Worm (Caenorhabditis elegans) whole organism, L3 larva: ENCODE results near the gene hum-5.

ENCODE experiments used
- R02D3.7 ChIP-seq: fragments of 150-350 bp; optimal IDR thresholded peaks from 2 replicates; lab custom pipeline; 2014; ENCODE audit warnings: missing biosample characterization, missing genetic modification characterization
- ZK546.5 ChIP-seq: sonication (generic microtip); optimal IDR thresholded peaks from 2 replicates; lab custom pipeline; 2017; ENCODE audit warnings: missing biosample characterization, missing genetic modification characterization
- ama-1 ChIP-seq: fragments of 150-350 bp; optimal IDR thresholded peaks from 2 replicates; lab custom pipeline; 2018
- ceh-16 ChIP-seq: sonication (generic microtip); optimal IDR thresholded peaks from 2 replicates; lab custom pipeline; 2017; ENCODE audit warnings: missing biosample characterization, missing genetic modification characterization
- ceh-28 ChIP-seq: fragments of 150-350 bp; optimal IDR thresholded peaks from 2 replicates; lab custom pipeline; 2014; ENCODE audit warnings: missing biosample characterization, missing genetic modification reagents, missing genetic modification characterization
- ceh-82 ChIP-seq: fragments of 150-350 bp; optimal IDR thresholded peaks from 2 replicates; lab custom pipeline; 2014; ENCODE audit warnings: missing biosample characterization, missing genetic modification characterization
- ceh-9 ChIP-seq: sonication (generic microtip); optimal IDR thresholded peaks from 2 replicates; lab custom pipeline; 2018; ENCODE audit warnings: missing biosample characterization, missing genetic modification characterization
- daf-12 ChIP-seq: fragments of 150-350 bp; optimal IDR thresholded peaks from 2 replicates; lab custom pipeline; 2014; ENCODE audit warnings: missing biosample characterization, missing genetic modification reagents, missing genetic modification characterization
- egl-27 ChIP-seq: sonication (generic microtip); optimal IDR thresholded peaks from 4 replicates; lab custom pipeline; 2017; ENCODE audit warnings: missing biosample characterization, missing genetic modification reagents, missing genetic modification characterization
- egl-5 ChIP-seq: fragments of 150-350 bp; optimal IDR thresholded peaks from 2 replicates; lab custom pipeline; 2017; ENCODE audit warnings: missing biosample characterization, missing genetic modification reagents, missing genetic modification characterization, inconsistent platforms
- elt-1 ChIP-seq: fragments of 150-350 bp; optimal IDR thresholded peaks from 2 replicates; lab custom pipeline; 2014; ENCODE audit warnings: missing biosample characterization, missing genetic modification characterization
- elt-2 ChIP-seq: sonication (generic microtip); optimal IDR thresholded peaks from 2 replicates; lab custom pipeline; 2016; ENCODE audit warnings: missing genetic modification reagents, mild to moderate bottlenecking, missing genetic modification characterization, missing compliant biosample characterization
- elt-3 ChIP-seq, 3 experiments: fragments of 150-350 bp in 1 of 3; sonication (generic microtip) in 2 of 3; optimal IDR thresholded peaks; 2 replicates in 2 of 3; 4 replicates in 1 of 3; lab custom pipeline; 2014 to 2017; ENCODE audit warnings: missing biosample characterization in 3 of 3, missing genetic modification characterization in 3 of 3
- fkh-10 ChIP-seq: sonication (generic microtip); optimal IDR thresholded peaks from 2 replicates; lab custom pipeline; 2017; ENCODE audit warnings: missing biosample characterization, missing genetic modification reagents, missing genetic modification characterization
- fkh-2 ChIP-seq: fragments of 150-350 bp; optimal IDR thresholded peaks from 2 replicates; lab custom pipeline; 2014; ENCODE audit warnings: missing biosample characterization, missing genetic modification reagents, missing genetic modification characterization
- fos-1 ChIP-seq: fragments of 150-350 bp; optimal IDR thresholded peaks from 2 replicates; lab custom pipeline; 2014; ENCODE audit warnings: missing biosample characterization, missing genetic modification characterization
- hmg-11 ChIP-seq: sonication (generic microtip); optimal IDR thresholded peaks from 2 replicates; lab custom pipeline; 2016; ENCODE audit warnings: missing genetic modification characterization, missing compliant biosample characterization
- jun-1 ChIP-seq: fragments of 150-350 bp; optimal IDR thresholded peaks from 2 replicates; lab custom pipeline; 2014; ENCODE audit warnings: missing biosample characterization, missing genetic modification reagents, missing genetic modification characterization
- lin-15B ChIP-seq: fragments of 150-350 bp; optimal IDR thresholded peaks from 2 replicates; lab custom pipeline; 2014; ENCODE audit warnings: missing biosample characterization, missing genetic modification characterization
- lin-39 ChIP-seq: fragments of 150-350 bp; optimal IDR thresholded peaks from 2 replicates; lab custom pipeline; 2018; ENCODE audit warnings: missing biosample characterization, missing genetic modification reagents, missing genetic modification characterization
- lsy-12 ChIP-seq: sonication (generic microtip); optimal IDR thresholded peaks from 2 replicates; lab custom pipeline; 2016; ENCODE audit warnings: mild to moderate bottlenecking, missing genetic modification characterization, missing compliant biosample characterization
- mdl-1 ChIP-seq: fragments of 150-350 bp; optimal IDR thresholded peaks from 2 replicates; lab custom pipeline; 2014; ENCODE audit warnings: missing biosample characterization, missing genetic modification characterization
- mml-1 ChIP-seq: fragments of 150-350 bp; sonication (generic microtip); optimal IDR thresholded peaks from 3 replicates; lab custom pipeline; 2014; ENCODE audit warnings: missing biosample characterization, missing genetic modification characterization
- nfya-1 ChIP-seq: sonication (generic microtip); optimal IDR thresholded peaks from 2 replicates; lab custom pipeline; 2017; ENCODE audit warnings: missing genetic modification characterization, mild to moderate bottlenecking, missing compliant biosample characterization, antibody characterized with exemption, moderate library complexity; ENCODE audit not compliant: insufficient read depth
- nhr-11 ChIP-seq: fragments of 150-350 bp; optimal IDR thresholded peaks from 2 replicates; lab custom pipeline; 2014; ENCODE audit warnings: missing biosample characterization, missing genetic modification characterization
- nhr-12 ChIP-seq: fragments of 150-350 bp; optimal IDR thresholded peaks from 2 replicates; lab custom pipeline; 2014; ENCODE audit warnings: missing biosample characterization, missing genetic modification characterization
- nhr-23 ChIP-seq: fragments of 150-350 bp; optimal IDR thresholded peaks from 2 replicates; lab custom pipeline; 2014; ENCODE audit warnings: missing biosample characterization, missing genetic modification reagents, missing genetic modification characterization
- nhr-237 ChIP-seq: fragments of 150-350 bp; optimal IDR thresholded peaks from 2 replicates; lab custom pipeline; 2014; ENCODE audit warnings: missing biosample characterization, missing genetic modification characterization
- nhr-28 ChIP-seq: fragments of 150-350 bp; optimal IDR thresholded peaks from 2 replicates; lab custom pipeline; 2014; ENCODE audit warnings: missing biosample characterization, missing genetic modification characterization
- nhr-67 ChIP-seq: fragments of 150-350 bp; optimal IDR thresholded peaks from 2 replicates; lab custom pipeline; 2014; ENCODE audit warnings: missing biosample characterization, missing genetic modification characterization
- nhr-76 ChIP-seq: fragments of 150-350 bp; sonication (generic microtip); optimal IDR thresholded peaks from 5 replicates; lab custom pipeline; 2014; ENCODE audit warnings: missing biosample characterization, missing genetic modification characterization
- nhr-77 ChIP-seq: fragments of 150-350 bp; optimal IDR thresholded peaks from 2 replicates; lab custom pipeline; 2014; ENCODE audit warnings: missing biosample characterization, missing genetic modification characterization
- pha-4 ChIP-seq: fragments of 150-350 bp; optimal IDR thresholded peaks from 2 replicates; lab custom pipeline; 2014; ENCODE audit warnings: missing biosample characterization, missing genetic modification reagents, missing genetic modification characterization
- skn-1 ChIP-seq: fragments of 150-350 bp; optimal IDR thresholded peaks from 2 replicates; lab custom pipeline; 2014; ENCODE audit warnings: missing biosample characterization, missing genetic modification characterization
- snpc-4 ChIP-seq: fragments of 150-350 bp; optimal IDR thresholded peaks from 2 replicates; lab custom pipeline; 2014; ENCODE audit warnings: missing biosample characterization, missing genetic modification characterization
- tbx-2 ChIP-seq: sonication (generic microtip); optimal IDR thresholded peaks from 2 replicates; lab custom pipeline; 2016; ENCODE audit warnings: mild to moderate bottlenecking, missing genetic modification characterization, missing compliant biosample characterization
- unc-39 ChIP-seq: sonication (generic microtip); optimal IDR thresholded peaks from 4 replicates; lab custom pipeline; 2017; ENCODE audit warnings: missing biosample characterization, missing genetic modification characterization
- unc-62 ChIP-seq: fragments of 150-350 bp; sonication (generic microtip); optimal IDR thresholded peaks from 4 replicates; lab custom pipeline; 2014; ENCODE audit warnings: missing biosample characterization, missing genetic modification reagents, missing genetic modification characterization
- zag-1 ChIP-seq: fragments of 150-350 bp; optimal IDR thresholded peaks from 2 replicates; lab custom pipeline; 2014; ENCODE audit warnings: missing biosample characterization, missing genetic modification characterization
- ztf-11 ChIP-seq: fragments of 150-350 bp; optimal IDR thresholded peaks from 2 replicates; lab custom pipeline; 2014; ENCODE audit warnings: missing biosample characterization, missing genetic modification characterization
- ztf-4 ChIP-seq: fragments of 150-350 bp; optimal IDR thresholded peaks from 2 replicates; lab custom pipeline; 2014; ENCODE audit warnings: missing biosample characterization, missing genetic modification characterization

The hum-5 gene

ce11 chrIII:4037332-4037731 lies 692 bp upstream of the hum-5 start:
- TF ChIP-seq nhr-11 (tag; lab: Kevin White, UChicago) (no peak), snpc-4 (tag; lab: Kevin White, UChicago) (no peak), nhr-76 (no peak), pha-4 (tag; lab: Kevin White, UChicago) (peak; percentile 18), nhr-237 (tag; lab: Kevin White, UChicago) (no peak), tbx-2 (tag; lab: Kevin White, UChicago) (no peak), ceh-9 (tag; lab: Kevin White, UChicago) (no peak), ZK546.5 (tag; lab: Kevin White, UChicago) (no peak), ztf-11 (tag; lab: Kevin White, UChicago) (no peak), nhr-12 (tag; lab: Kevin White, UChicago) (no peak), lin-39 (peak; percentile 92), fkh-10 (GFP tag; lab: Kevin White, UChicago) (no peak), skn-1 (tag; lab: Kevin White, UChicago) (no peak), egl-5 (no peak), ceh-82 (tag; lab: Kevin White, UChicago) (no peak), ceh-28 (tag; lab: Kevin White, UChicago) (no peak), elt-3 (tag; optimal IDR thresholded peaks at IDR 0.05; lab: Kevin White, UChicago) (no peak), nhr-67 (tag; lab: Kevin White, UChicago) (no peak), elt-1 (no peak), nhr-23 (tag; lab: Kevin White, UChicago) (peak; percentile 33), egl-27 (tag; lab: Kevin White, UChicago) (no peak), lsy-12 (tag; lab: Kevin White, UChicago) (no peak), nhr-77 (tag; lab: Kevin White, UChicago) (no peak), daf-12 (tag; lab: Kevin White, UChicago) (no peak), lin-15B (tag; lab: Kevin White, UChicago) (no peak), unc-39 (tag; lab: Kevin White, UChicago) (no peak), fos-1 (tag; lab: Kevin White, UChicago) (no peak), fkh-2 (tag; lab: Kevin White, UChicago) (no peak), jun-1 (tag; lab: Kevin White, UChicago) (no peak), nhr-28 (no peak), zag-1 (tag; lab: Kevin White, UChicago) (no peak), elt-2 (peak; percentile 11), ama-1 (lab: Kevin White, UChicago) (no peak), hmg-11 (tag; lab: Kevin White, UChicago) (no peak), R02D3.7 (tag; lab: Kevin White, UChicago) (no peak), ztf-4 (tag; lab: Kevin White, UChicago) (no peak), ceh-16 (tag; lab: Kevin White, UChicago) (no peak), mml-1 (tag; lab: Kevin White, UChicago) (no peak), nfya-1 (tag; lab: Kevin White, UChicago) (peak; percentile 53), unc-62 (no peak)

DNA sequence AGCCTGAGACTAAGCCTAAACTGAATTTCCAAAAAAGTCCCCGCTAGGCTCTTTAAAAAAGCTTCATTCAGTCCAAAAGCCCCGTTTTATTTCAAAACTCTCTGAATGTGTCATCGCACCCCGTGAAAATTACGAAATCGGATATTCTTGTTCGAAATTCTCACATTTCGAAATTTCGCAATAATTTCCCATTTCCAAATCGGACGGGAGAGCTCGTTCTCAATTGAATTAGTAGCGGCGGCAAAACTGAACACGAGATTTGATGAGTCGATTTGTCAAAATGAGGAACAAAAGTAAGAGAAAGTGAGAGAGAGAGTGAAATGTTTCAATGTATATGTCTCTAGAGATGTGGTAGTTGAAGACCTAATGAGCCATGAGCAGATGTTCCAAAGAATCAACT lies 1.7 kb downstream of the hum-5 start:
- TF ChIP-seq egl-27 (tag; lab: Kevin White, UChicago) (no peak), lin-39 (peak; percentile 39), lsy-12 (tag; lab: Kevin White, UChicago) (no peak)

DNA sequence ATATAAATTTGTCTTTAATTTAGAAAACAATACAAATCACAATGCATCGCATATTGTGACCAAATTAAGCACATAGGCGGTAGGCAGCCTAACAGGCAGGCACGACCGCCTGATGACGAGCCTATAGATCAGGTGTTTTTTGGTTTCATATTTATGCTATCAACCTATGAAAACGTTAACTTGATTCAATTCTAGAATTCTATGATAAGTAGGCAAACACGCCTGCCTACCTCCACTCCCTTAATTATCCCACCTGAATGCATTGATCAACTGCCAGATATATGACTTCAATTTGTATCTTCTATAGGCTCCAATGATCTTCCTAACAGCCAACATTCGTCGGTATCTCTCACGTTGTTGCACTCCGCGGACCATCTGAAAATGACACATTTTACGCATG lies 5.8 kb downstream of the hum-5 start:
- TF ChIP-seq ceh-16 (tag; lab: Kevin White, UChicago) (no peak), nfya-1 (tag; lab: Kevin White, UChicago) (no peak), pha-4 (tag; lab: Kevin White, UChicago) (no peak), lin-15B (tag; lab: Kevin White, UChicago) (no peak), ztf-11 (tag; lab: Kevin White, UChicago) (no peak), nhr-67 (tag; lab: Kevin White, UChicago) (no peak), ceh-9 (tag; lab: Kevin White, UChicago) (no peak), mdl-1 (tag; lab: Kevin White, UChicago) (no peak), nhr-76 (no peak), tbx-2 (tag; lab: Kevin White, UChicago) (no peak), skn-1 (tag; lab: Kevin White, UChicago) (no peak), ceh-82 (tag; lab: Kevin White, UChicago) (no peak), elt-3 (tag; optimal IDR thresholded peaks at IDR 0.05; lab: Kevin White, UChicago) (no peak), nhr-23 (tag; lab: Kevin White, UChicago) (no peak), fkh-10 (GFP tag; lab: Kevin White, UChicago) (no peak), elt-1 (no peak), nhr-11 (tag; lab: Kevin White, UChicago) (no peak)
